Fruit fly (Drosophila melanogaster) whole organism, embryonic: ENCODE measurements around the gene PGAP2.

Source experiments
- Atf-2 ChIP-seq: fragments of 200-800 bp; sonication (Bioruptor generic); optimal IDR thresholded peaks from 2 replicates; lab custom pipeline; 2016; ENCODE audit warnings: missing biosample characterization, missing genetic modification characterization
- Blimp-1 ChIP-seq: fragments of 200-800 bp; sonication (Bioruptor generic); optimal IDR thresholded peaks from 3 replicates; lab custom pipeline; 2018; ENCODE audit warnings: missing biosample characterization, missing genetic modification characterization, mild to moderate bottlenecking, moderate library complexity, missing genetic modification reagents
- C15 ChIP-seq: fragments of 200-800 bp; sonication (Bioruptor generic); IDR thresholded peaks from 3 replicates; pipeline ENCODE4 v1.3.6; 2022; ENCODE audit warnings: missing biosample characterization, missing genetic modification characterization
- CG11456 ChIP-seq: fragments of 200-800 bp; sonication (Bioruptor generic); IDR thresholded peaks from 3 replicates; pipeline ENCODE4 v1.3.6; 2022; ENCODE audit warnings: missing biosample characterization, missing genetic modification characterization
- CG11696 ChIP-seq: fragments of 200-800 bp; sonication (Bioruptor generic); IDR thresholded peaks from 2 replicates; pipeline ENCODE4 v1.3.6; 2022; ENCODE audit warnings: missing biosample characterization, missing genetic modification characterization
- CG12769 ChIP-seq: fragments of 200-800 bp; sonication (Bioruptor generic); optimal IDR thresholded peaks from 2 replicates; lab custom pipeline; 2019; ENCODE audit warnings: missing biosample characterization, mild to moderate bottlenecking, missing genetic modification characterization, moderate library complexity
- CG14014 ChIP-seq: fragments of 200-800 bp; sonication (Bioruptor generic); IDR thresholded peaks from 2 replicates; pipeline ENCODE4 v1.3.6; 2022; ENCODE audit warnings: missing biosample characterization, missing genetic modification characterization
- CG14667 ChIP-seq: fragments of 200-800 bp; sonication (Bioruptor generic); IDR thresholded peaks from 2 replicates; pipeline ENCODE4 v1.3.6; 2022; ENCODE audit warnings: missing biosample characterization, missing genetic modification characterization
- CG1529 ChIP-seq: fragments of 200-800 bp; sonication (Bioruptor generic); optimal IDR thresholded peaks from 3 replicates; lab custom pipeline; 2018; ENCODE audit warnings: missing biosample characterization, missing genetic modification characterization
- CG15696 ChIP-seq: fragments of 200-800 bp; sonication (Bioruptor generic); optimal IDR thresholded peaks from 2 replicates; lab custom pipeline; 2019; ENCODE audit warnings: missing biosample characterization, mild to moderate bottlenecking, missing genetic modification characterization, moderate library complexity
- CG1603 ChIP-seq: fragments of 200-800 bp; sonication (Bioruptor generic); optimal IDR thresholded peaks from 2 replicates; lab custom pipeline; 2019; ENCODE audit warnings: missing biosample characterization, mild to moderate bottlenecking, missing genetic modification characterization, moderate library complexity
- CG16815 ChIP-seq: fragments of 200-800 bp; sonication (Bioruptor generic); optimal IDR thresholded peaks from 3 replicates; lab custom pipeline; 2017; ENCODE audit warnings: missing biosample characterization, mild to moderate bottlenecking, missing genetic modification characterization
- CG2202 ChIP-seq: fragments of 200-800 bp; sonication (Bioruptor generic); optimal IDR thresholded peaks from 2 replicates; lab custom pipeline; 2018; ENCODE audit warnings: missing biosample characterization, mild to moderate bottlenecking, missing genetic modification characterization
- CG2678 ChIP-seq: fragments of 200-800 bp; sonication (Bioruptor generic); optimal IDR thresholded peaks from 3 replicates; lab custom pipeline; 2019; ENCODE audit warnings: missing biosample characterization, mild to moderate bottlenecking, missing genetic modification characterization, moderate library complexity
- CG2889 ChIP-seq: fragments of 200-800 bp; sonication (Bioruptor generic); IDR thresholded peaks from 3 replicates; pipeline ENCODE4 v1.3.6; 2022; ENCODE audit warnings: missing biosample characterization, missing genetic modification characterization
- CG30403 ChIP-seq: fragments of 200-800 bp; sonication (Bioruptor generic); optimal IDR thresholded peaks from 3 replicates; lab custom pipeline; 2016; ENCODE audit warnings: missing biosample characterization, missing genetic modification characterization
- CG32532 ChIP-seq: fragments of 200-800 bp; sonication (Bioruptor generic); IDR thresholded peaks from 2 replicates; pipeline ENCODE4 v1.3.6; 2022; ENCODE audit warnings: missing biosample characterization, missing genetic modification characterization
- CG3407 ChIP-seq: fragments of 200-800 bp; sonication (Bioruptor generic); optimal IDR thresholded peaks from 2 replicates; lab custom pipeline; 2018; ENCODE audit warnings: missing biosample characterization, mild to moderate bottlenecking, missing genetic modification characterization
- CG4854 ChIP-seq: fragments of 200-800 bp; sonication (Bioruptor generic); optimal IDR thresholded peaks from 2 replicates; lab custom pipeline; 2016; ENCODE audit warnings: missing biosample characterization, missing genetic modification characterization, inconsistent platforms
- CG6689 ChIP-seq: fragments of 200-800 bp; sonication (Bioruptor generic); IDR thresholded peaks from 2 replicates; pipeline ENCODE4 v1.3.6; 2022; ENCODE audit warnings: missing biosample characterization, missing genetic modification characterization
- CG7839 ChIP-seq: fragments of 200-800 bp; sonication (Bioruptor generic); optimal IDR thresholded peaks from 3 replicates; lab custom pipeline; 2018; ENCODE audit warnings: missing biosample characterization, mild to moderate bottlenecking, missing genetic modification characterization, moderate library complexity
- CG8281 ChIP-seq: fragments of 200-800 bp; sonication (Bioruptor generic); optimal IDR thresholded peaks from 2 replicates; lab custom pipeline; 2018; ENCODE audit warnings: missing biosample characterization, mild to moderate bottlenecking, missing genetic modification characterization, moderate library complexity
- CG8944 ChIP-seq: fragments of 200-800 bp; sonication (Bioruptor generic); optimal IDR thresholded peaks from 3 replicates; lab custom pipeline; 2016; ENCODE audit warnings: missing biosample characterization, missing genetic modification characterization
- CG9817 ChIP-seq: fragments of 200-800 bp; sonication (Bioruptor generic); optimal IDR thresholded peaks from 2 replicates; lab custom pipeline; 2018; ENCODE audit warnings: missing biosample characterization, mild to moderate bottlenecking, missing genetic modification characterization, moderate library complexity
- Chrac-16 ChIP-seq: fragments of 200-800 bp; sonication (Bioruptor generic); optimal IDR thresholded peaks from 3 replicates; lab custom pipeline; 2016; ENCODE audit warnings: missing biosample characterization, missing genetic modification characterization
- D19B ChIP-seq: fragments of 200-800 bp; sonication (Bioruptor generic); optimal IDR thresholded peaks from 2 replicates; lab custom pipeline; 2017; ENCODE audit warnings: missing biosample characterization, mild to moderate bottlenecking, missing genetic modification characterization
- Dip3 ChIP-seq: fragments of 200-800 bp; sonication (Bioruptor generic); optimal IDR thresholded peaks from 3 replicates; lab custom pipeline; 2016; ENCODE audit warnings: missing biosample characterization, missing genetic modification characterization
- Drgx ChIP-seq: fragments of 200-800 bp; sonication (Bioruptor generic); IDR thresholded peaks from 2 replicates; pipeline ENCODE4 v1.3.6; 2022; ENCODE audit warnings: missing biosample characterization, missing genetic modification characterization
- E2f2 ChIP-seq: fragments of 200-800 bp; sonication (Bioruptor generic); IDR thresholded peaks from 2 replicates; pipeline ENCODE4 v1.3.6; 2022; ENCODE audit warnings: missing biosample characterization, missing genetic modification characterization
- Hmr ChIP-seq: fragments of 200-800 bp; sonication (Bioruptor generic); optimal IDR thresholded peaks from 3 replicates; lab custom pipeline; 2017; ENCODE audit warnings: mild to moderate bottlenecking, missing biosample characterization, missing genetic modification reagents, missing genetic modification characterization
- Hr3 ChIP-seq: fragments of 200-800 bp; sonication (Bioruptor generic); optimal IDR thresholded peaks from 3 replicates; lab custom pipeline; 2016; ENCODE audit warnings: missing biosample characterization, missing genetic modification characterization
- Meics ChIP-seq: fragments of 200-800 bp; sonication (Bioruptor generic); optimal IDR thresholded peaks from 2 replicates; lab custom pipeline; 2017; ENCODE audit warnings: missing biosample characterization, mild to moderate bottlenecking, missing genetic modification characterization
- Optix ChIP-seq: fragments of 200-800 bp; sonication (Bioruptor generic); IDR thresholded peaks from 3 replicates; pipeline ENCODE4 v1.3.6; 2022; ENCODE audit warnings: missing biosample characterization, missing genetic modification characterization
- Pdp1 ChIP-seq, 2 experiments: fragments of 200-800 bp; sonication (Bioruptor generic); optimal IDR thresholded peaks; 3 replicates each; lab custom pipeline; 2016; ENCODE audit warnings: missing biosample characterization in 2 of 2, missing genetic modification characterization in 2 of 2, mild to moderate bottlenecking in 1 of 2, moderate library complexity in 1 of 2
- Rx ChIP-seq: fragments of 200-800 bp; sonication (Bioruptor generic); IDR thresholded peaks from 2 replicates; pipeline ENCODE4 v1.3.6; 2022; ENCODE audit warnings: missing biosample characterization, missing genetic modification characterization
- YL-1 ChIP-seq: fragments of 200-800 bp; sonication (Bioruptor generic); optimal IDR thresholded peaks from 3 replicates; lab custom pipeline; 2017; ENCODE audit warnings: missing biosample characterization, mild to moderate bottlenecking, missing genetic modification characterization
- chif ChIP-seq, 2 experiments: fragments of 200-800 bp; sonication (Bioruptor generic); optimal IDR thresholded peaks; 3 replicates each; lab custom pipeline; 2016; ENCODE audit warnings: missing biosample characterization in 2 of 2, missing genetic modification characterization in 2 of 2
- chn ChIP-seq: fragments of 200-800 bp; sonication (Bioruptor generic); optimal IDR thresholded peaks from 2 replicates; lab custom pipeline; 2016; ENCODE audit warnings: missing biosample characterization, missing genetic modification characterization
- dan ChIP-seq: fragments of 200-800 bp; sonication (Bioruptor generic); IDR thresholded peaks from 2 replicates; pipeline ENCODE4 v1.3.6; 2022; ENCODE audit warnings: missing biosample characterization, missing genetic modification characterization
- dpn ChIP-seq, 2 experiments: fragments of 200-800 bp; sonication (Bioruptor generic); optimal IDR thresholded peaks; 3 replicates each; lab custom pipeline; 2016; ENCODE audit warnings: missing biosample characterization in 2 of 2, missing genetic modification characterization in 2 of 2
- en ChIP-seq: fragments of 200-800 bp; sonication (Bioruptor generic); optimal IDR thresholded peaks from 2 replicates; lab custom pipeline; 2016; ENCODE audit warnings: missing biosample characterization, missing genetic modification characterization
- fd96Cb ChIP-seq: fragments of 200-800 bp; sonication (Bioruptor generic); optimal IDR thresholded peaks from 2 replicates; lab custom pipeline; 2018; ENCODE audit warnings: missing biosample characterization, mild to moderate bottlenecking, missing genetic modification characterization, moderate library complexity
- fru ChIP-seq: fragments of >200 bp; optimal IDR thresholded peaks from 2 replicates; lab custom pipeline; 2017
- gsb ChIP-seq: fragments of 200-800 bp; sonication (Bioruptor generic); IDR thresholded peaks from 2 replicates; pipeline ENCODE4 v1.3.6; 2022; ENCODE audit warnings: missing biosample characterization, missing genetic modification characterization
- luna ChIP-seq: fragments of 200-800 bp; sonication (Bioruptor generic); optimal IDR thresholded peaks from 2 replicates; lab custom pipeline; 2016; ENCODE audit warnings: missing biosample characterization, missing genetic modification characterization
- mam ChIP-seq: fragments of 200-800 bp; sonication (Bioruptor generic); optimal IDR thresholded peaks from 3 replicates; lab custom pipeline; 2016; ENCODE audit warnings: missing biosample characterization, missing genetic modification characterization
- peb ChIP-seq: fragments of 200-800 bp; sonication (Bioruptor generic); IDR thresholded peaks from 2 replicates; pipeline ENCODE4 v1.3.6; 2022; ENCODE audit warnings: missing biosample characterization, missing genetic modification characterization
- slbo ChIP-seq: fragments of 200-800 bp; sonication (Bioruptor generic); IDR thresholded peaks from 2 replicates; pipeline ENCODE4 v1.3.6; 2022; ENCODE audit warnings: missing biosample characterization, missing genetic modification characterization
- tin ChIP-seq: fragments of 200-800 bp; sonication (Bioruptor generic); optimal IDR thresholded peaks from 3 replicates; lab custom pipeline; 2016; ENCODE audit warnings: missing biosample characterization, missing genetic modification characterization
- tio ChIP-seq: fragments of 200-800 bp; sonication (Bioruptor generic); optimal IDR thresholded peaks from 2 replicates; lab custom pipeline; 2017; ENCODE audit warnings: missing biosample characterization, missing genetic modification characterization, inconsistent platforms
- toy ChIP-seq: fragments of 200-800 bp; sonication (Bioruptor generic); IDR thresholded peaks from 2 replicates; pipeline ENCODE4 v1.3.6; 2022; ENCODE audit warnings: missing biosample characterization, missing genetic modification characterization
- yki ChIP-seq: fragments of >200 bp; optimal IDR thresholded peaks from 3 replicates; lab custom pipeline; 2018

The PGAP2 gene

DNA sequence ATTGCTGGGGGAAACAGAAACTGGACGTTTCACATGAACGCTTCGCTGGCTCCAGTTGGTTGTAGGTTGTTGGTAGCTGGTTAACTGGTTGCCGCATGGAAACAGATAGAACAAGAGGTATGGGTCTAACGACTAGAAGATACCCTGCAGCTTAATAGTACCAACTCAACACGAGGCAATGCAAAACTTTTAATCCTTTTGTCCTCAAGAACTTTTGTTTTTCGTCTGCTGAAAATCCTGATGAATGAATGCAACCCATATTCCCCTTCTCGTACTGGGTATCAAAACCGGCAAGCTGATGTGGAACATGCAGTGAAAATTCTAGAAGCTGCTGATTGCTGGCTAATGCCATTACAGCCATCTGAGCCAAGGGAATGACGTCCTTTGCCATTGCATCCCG lies 18.7 kb upstream of the PGAP2 start (continued):
- 0 out of 3 replicates have a peak, but pooled peaks have one; percentile 8 for TF ChIP-seq C15
- TF ChIP-seq YL-1 (GFP tag; lab: Kevin White, UChicago) = no peak
- 0 out of 3 replicates have a peak, but pooled peaks have one; percentile 37 for TF ChIP-seq CG11456 (GFP tag; lab: Robert Waterston, UW)
- peak; percentile 18 for TF ChIP-seq CG2202 (tag; lab: Kevin White, UChicago)
- TF ChIP-seq yki (lab: Kevin White, UChicago) = no peak
- TF ChIP-seq fru = no peak
- peak; percentile 55; the same call in 1 of the 2 replicates for TF ChIP-seq Rx (GFP tag; lab: Robert Waterston, UW)
- no peak for TF ChIP-seq en (GFP tag; lab: Kevin White, UChicago)
- peak; percentile 39; the same call in 1 of the 2 replicates for TF ChIP-seq E2f2 (GFP tag; lab: Robert Waterston, UW)
- peak in 1 of 2 experiments; percentile 26 for TF ChIP-seq Pdp1 (GFP tag; optimal IDR thresholded peaks at IDR 0.05; lab: Kevin White, UChicago)
- TF ChIP-seq CG9817 (tag; lab: Kevin White, UChicago) = peak; percentile 40
- TF ChIP-seq Chrac-16 (GFP tag; lab: Kevin White, UChicago) = peak; percentile 58
- peak; percentile 80 for TF ChIP-seq CG1603 (tag; lab: Kevin White, UChicago)
- TF ChIP-seq Hmr (GFP tag; lab: Kevin White, UChicago) = peak; percentile 1
- TF ChIP-seq D19B (GFP tag; lab: Kevin White, UChicago) = peak; percentile 41
- TF ChIP-seq Optix (GFP tag; lab: Robert Waterston, UW) = peak; percentile 56; the same call in 1 of the 3 replicates
- TF ChIP-seq Meics (GFP tag; lab: Kevin White, UChicago) = no peak
- peak; percentile 30; the same call in 1 of the 2 replicates for TF ChIP-seq CG14014 (GFP tag; lab: Robert Waterston, UW)
- TF ChIP-seq CG2678 (tag; lab: Kevin White, UChicago) = no peak
- peak; percentile 52 for TF ChIP-seq CG8944 (GFP tag; lab: Kevin White, UChicago)
- TF ChIP-seq CG8281 (tag; lab: Kevin White, UChicago) = no peak
- 0 out of 2 replicates have a peak, but pooled peaks have one; percentile 21 for TF ChIP-seq peb (GFP tag; lab: Robert Waterston, UW)
- TF ChIP-seq slbo (GFP tag; lab: Robert Waterston, UW) = peak; percentile 74
- TF ChIP-seq tio (GFP tag; lab: Kevin White, UChicago) = peak; percentile 29
- TF ChIP-seq CG14667 (GFP tag; lab: Robert Waterston, UW) = no peak
- peak; percentile 38 for TF ChIP-seq CG30403 (GFP tag; lab: Kevin White, UChicago)
- TF ChIP-seq Hr3 (GFP tag; lab: Kevin White, UChicago) = peak; percentile 32
- TF ChIP-seq CG3407 = peak; percentile 14
- TF ChIP-seq fd96Cb (tag; lab: Kevin White, UChicago) = peak; percentile 34
- TF ChIP-seq Dip3 (GFP tag; lab: Kevin White, UChicago) = peak; percentile 28
- peak; percentile 64 for TF ChIP-seq CG12769 (tag; lab: Kevin White, UChicago)
- TF ChIP-seq CG15696 = no peak
- peak; percentile 27 for TF ChIP-seq tin (GFP tag; lab: Kevin White, UChicago)
- peak; percentile 39 for TF ChIP-seq CG16815 (GFP tag; lab: Kevin White, UChicago)
- TF ChIP-seq CG11696 = no peak
- peak; percentile 54 for TF ChIP-seq Atf-2
- no peak for TF ChIP-seq CG1529 (GFP tag; lab: Kevin White, UChicago)
- peak in 1 of 2 experiments; percentile 27 for TF ChIP-seq dpn (GFP tag; optimal IDR thresholded peaks at IDR 0.05; lab: Kevin White, UChicago)
- no peak for TF ChIP-seq CG6689
- TF ChIP-seq toy = no peak
- TF ChIP-seq Drgx (GFP tag; lab: Robert Waterston, UW) = peak; percentile 89
- no peak for TF ChIP-seq gsb (GFP tag; lab: Robert Waterston, UW)
- TF ChIP-seq luna (GFP tag; lab: Kevin White, UChicago) = no peak
- TF ChIP-seq chn (GFP tag; lab: Kevin White, UChicago) = peak; percentile 64
- peak; percentile 32 for TF ChIP-seq mam (GFP tag; lab: Kevin White, UChicago)
- TF ChIP-seq Blimp-1 = peak; percentile 6
- no peak for TF ChIP-seq dan (GFP tag; lab: Robert Waterston, UW)
- peak; percentile 51 to 54 for TF ChIP-seq chif (GFP tag; optimal IDR thresholded peaks at IDR 0.05; lab: Kevin White, UChicago)
- TF ChIP-seq CG2889 (GFP tag; lab: Robert Waterston, UW) = 0 out of 3 replicates have a peak, but pooled peaks have one; percentile 34
- no peak for TF ChIP-seq CG4854
- peak; percentile 45 for TF ChIP-seq CG7839
- no peak for TF ChIP-seq CG32532
